Fruit fly (Drosophila melanogaster): ENCODE results near the gene Ulp1.

Gene Ulp1

DNA sequence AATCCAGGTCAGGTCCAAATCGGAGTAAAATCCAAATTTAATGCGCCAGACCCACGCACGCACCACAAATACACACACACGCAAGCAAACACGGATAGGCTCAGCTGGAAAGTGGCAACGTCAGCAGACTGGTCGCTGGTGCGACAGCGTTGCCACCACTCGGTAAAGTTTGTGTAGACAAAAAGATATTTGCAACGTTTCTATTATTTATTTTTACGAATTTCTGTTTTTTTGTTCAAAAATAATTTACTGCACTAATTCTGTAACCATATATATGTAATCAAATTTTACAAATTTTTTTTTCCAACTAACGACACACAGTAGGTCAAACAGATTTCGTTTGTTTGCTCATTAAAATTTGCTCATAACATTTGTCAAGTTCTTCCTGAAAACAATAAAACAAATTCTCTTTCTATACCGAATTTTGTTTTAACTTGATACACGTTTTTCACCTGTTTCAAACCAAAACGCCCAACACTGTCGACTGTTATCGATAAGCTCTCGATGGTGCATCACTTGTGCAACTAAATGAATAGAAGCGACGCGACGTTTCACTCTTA, 28.2 kb downstream of the Ulp1 start, which contains the start of the genes CG7556 and CG7453 (continued):
- TF ChIP-seq bab2 (GFP tag; optimal IDR thresholded peaks at IDR 0.05), result peak; percentile 83
- TF ChIP-seq CG10274 (GFP tag; optimal IDR thresholded peaks at IDR 0.05), result peak; percentile 17
- TF ChIP-seq HHEX (GFP tag; optimal IDR thresholded peaks at IDR 0.05), result peak; percentile 37
- TF ChIP-seq chm (GFP tag; IDR thresholded peaks at IDR 0.05), result no peak
- peak; percentile 82 for TF ChIP-seq shn (GFP tag; optimal IDR thresholded peaks at IDR 0.05)
- peak; percentile 62 for TF ChIP-seq Camta (GFP tag; optimal IDR thresholded peaks at IDR 0.05)
- no peak for TF ChIP-seq CrebB (tag; optimal IDR thresholded peaks at IDR 0.05)
- TF ChIP-seq sc (optimal IDR thresholded peaks at IDR 0.05), result no peak
- peak; percentile 46 for TF ChIP-seq sc (GFP tag; optimal IDR thresholded peaks at IDR 0.05)
- TF ChIP-seq CG10267 (tag; optimal IDR thresholded peaks at IDR 0.05), result peak; percentile 76
- peak; percentile 71 for TF ChIP-seq Sox102F (GFP tag; optimal IDR thresholded peaks at IDR 0.05)
- TF ChIP-seq CG12071 (GFP tag; optimal IDR thresholded peaks at IDR 0.05), result no peak
- 0 out of 3 replicates have a peak, but pooled peaks have one; percentile 28 for TF ChIP-seq zfh1 (GFP tag; IDR thresholded peaks at IDR 0.05)
- peak; percentile 41 for TF ChIP-seq slou (GFP tag; optimal IDR thresholded peaks at IDR 0.05)
- peak; percentile 65 for TF ChIP-seq CG15514 (GFP tag; optimal IDR thresholded peaks at IDR 0.05)
- no peak for TF ChIP-seq mirr (GFP tag; optimal IDR thresholded peaks at IDR 0.05)
- peak; percentile 55 for TF ChIP-seq CG33557 (GFP tag; optimal IDR thresholded peaks at IDR 0.05)
- peak; percentile 30 for TF ChIP-seq Usf (GFP tag; optimal IDR thresholded peaks at IDR 0.05)
- TF ChIP-seq CG12236 (GFP tag; optimal IDR thresholded peaks at IDR 0.05), result peak; percentile 65
- peak; percentile 45; the same call in 1 of the 2 replicates for TF ChIP-seq E2f2 (GFP tag; IDR thresholded peaks at IDR 0.05)
- TF ChIP-seq CG16863 (GFP tag; optimal IDR thresholded peaks at IDR 0.05), result peak; percentile 73
- peak; percentile 78 for TF ChIP-seq tin (GFP tag; optimal IDR thresholded peaks at IDR 0.05)
- TF ChIP-seq pum (GFP tag; optimal IDR thresholded peaks at IDR 0.05), result peak; percentile 72
- TF ChIP-seq Rfx (GFP tag; IDR thresholded peaks at IDR 0.05), result peak; percentile 69
- TF ChIP-seq ab (GFP tag; optimal IDR thresholded peaks at IDR 0.05), result peak; percentile 55
- peak; percentile 82 for TF ChIP-seq CHES-1-like (GFP tag; optimal IDR thresholded peaks at IDR 0.05)
- TF ChIP-seq ato (GFP tag; IDR thresholded peaks at IDR 0.05; ENCODE audit: partially characterized antibody), result no peak
- no peak for TF ChIP-seq ash1 (GFP tag; optimal IDR thresholded peaks at IDR 0.05)
- TF ChIP-seq ken (GFP tag; IDR thresholded peaks at IDR 0.05), result peak; percentile 56; the same call in 1 of the 3 replicates
- no peak for TF ChIP-seq Mrtf (GFP tag; IDR thresholded peaks at IDR 0.05)
- peak; percentile 75 for TF ChIP-seq sug (tag; optimal IDR thresholded peaks at IDR 0.05)
- peak; percentile 64 for TF ChIP-seq CG9215 (GFP tag; IDR thresholded peaks at IDR 0.05)
- TF ChIP-seq CG17612 (GFP tag; IDR thresholded peaks at IDR 0.05), result no peak
- TF ChIP-seq abd-A (tag; optimal IDR thresholded peaks at IDR 0.05), result no peak
- peak; percentile 27; the same call in 1 of the 3 replicates for TF ChIP-seq B-H1 (GFP tag; IDR thresholded peaks at IDR 0.05)
- TF ChIP-seq CG14050 (GFP tag; IDR thresholded peaks at IDR 0.05), result no peak; the same call in 2 of the 3 replicates
- peak; percentile 57 for TF ChIP-seq CG17359 (tag; optimal IDR thresholded peaks at IDR 0.05)
- peak in 1 of 2 experiments; percentile 84 for TF ChIP-seq insv (GFP tag; optimal IDR thresholded peaks at IDR 0.05)
- no peak for TF ChIP-seq TFAM (GFP tag; optimal IDR thresholded peaks at IDR 0.05)
- TF ChIP-seq vvl (GFP tag; IDR thresholded peaks at IDR 0.05), result peak; percentile 65
- TF ChIP-seq Dfd (GFP tag; optimal IDR thresholded peaks at IDR 0.05), result no peak
- peak; percentile 79 for TF ChIP-seq CG4424 (GFP tag; optimal IDR thresholded peaks at IDR 0.05)
- TF ChIP-seq B-H2 (GFP tag; optimal IDR thresholded peaks at IDR 0.05), result peak; percentile 35
- no peak for TF ChIP-seq Lpt (GFP tag; optimal IDR thresholded peaks at IDR 0.05)
- TF ChIP-seq CG11723 (GFP tag; optimal IDR thresholded peaks at IDR 0.05), result peak; percentile 44
- TF ChIP-seq grn (GFP tag; optimal IDR thresholded peaks at IDR 0.05), result peak; percentile 2
- TF ChIP-seq CG7963 (GFP tag; IDR thresholded peaks at IDR 0.05; ENCODE audit: partially characterized antibody), result no peak
- TF ChIP-seq nerfin-1 (tag; optimal IDR thresholded peaks at IDR 0.05), result peak; percentile 57
- TF ChIP-seq CG2875 (GFP tag; optimal IDR thresholded peaks at IDR 0.05), result peak; percentile 29
- no peak for TF ChIP-seq chinmo (GFP tag; IDR thresholded peaks at IDR 0.05; ENCODE audit: partially characterized antibody)
- TF ChIP-seq ac (GFP tag; optimal IDR thresholded peaks at IDR 0.05), result no peak

Measured in whole organism, embryonic.